Worm (Caenorhabditis elegans) whole organism, mixed stage, embryonic: ENCODE results near the gene sri-1.

Experiments used
- ceh-39 ChIP-seq: fragments of 150-350 bp; optimal IDR thresholded peaks from 2 replicates; lab custom pipeline; 2014; ENCODE audit warnings: missing biosample characterization, missing genetic modification characterization
- nhr-237 ChIP-seq: fragments of 150-350 bp; optimal IDR thresholded peaks from 2 replicates; lab custom pipeline; 2014; ENCODE audit warnings: missing biosample characterization, missing genetic modification characterization
- ztf-11 ChIP-seq: fragments of 150-350 bp; optimal IDR thresholded peaks from 2 replicates; lab custom pipeline; 2014; ENCODE audit warnings: missing biosample characterization, missing genetic modification characterization

sri-1 gene

ce11 chrV:15917458-15917857 lies 50.0 kb downstream of the sri-1 start, which contains the start of gene F35E8.9:
Gene F35E8.9, minus strand, starts transcription at chrV:15917558.
- TF ChIP-seq nhr-237 (tag; lab: Kevin White, UChicago) = no peak
- TF ChIP-seq ceh-39 = no peak
- no peak for TF ChIP-seq ztf-11
